Fruit fly (Drosophila melanogaster): Measurements from ENCODE around the gene CG7246.

CG7246 gene

dm6 chrX:9120828-9121754 lies 40.2 kb upstream of the CG7246 start (continued):
- peak; percentile 23; the same call in 1 of the 3 replicates for TF ChIP-seq CG17361 (GFP tag; IDR thresholded peaks at IDR 0.05)
- TF ChIP-seq CG8359 (GFP tag; optimal IDR thresholded peaks at IDR 0.05; ENCODE audit: borderline replicate concordance), result peak; percentile 18
- TF ChIP-seq Bteb2 (GFP tag; optimal IDR thresholded peaks at IDR 0.05), result peak; percentile 39
- no peak for TF ChIP-seq CG34376 (GFP tag; optimal IDR thresholded peaks at IDR 0.05)
- peak; percentile 31 for TF ChIP-seq ems (GFP tag; optimal IDR thresholded peaks at IDR 0.05)
- TF ChIP-seq sens (GFP tag), result peak; percentile 89
- peak; percentile 60 for TF ChIP-seq lab (GFP tag; optimal IDR thresholded peaks at IDR 0.05)
- no peak for TF ChIP-seq CG11723 (GFP tag; optimal IDR thresholded peaks at IDR 0.05)
- peak; percentile 19 for TF ChIP-seq CG12071 (GFP tag; optimal IDR thresholded peaks at IDR 0.05)
- TF ChIP-seq CG2202 (tag; optimal IDR thresholded peaks at IDR 0.05), result no peak
- peak; percentile 1 for TF ChIP-seq CG4707 (GFP tag; optimal IDR thresholded peaks at IDR 0.05)
- TF ChIP-seq Hr51 (GFP tag; optimal IDR thresholded peaks at IDR 0.05), result peak in 1 of 2 experiments; percentile 48
- TF ChIP-seq salm (tag; optimal IDR thresholded peaks at IDR 0.05), result no peak
- TF ChIP-seq trem (tag; optimal IDR thresholded peaks at IDR 0.05), result peak; percentile 1
- peak; percentile 36 for TF ChIP-seq CG30403 (GFP tag; optimal IDR thresholded peaks at IDR 0.05)
- TF ChIP-seq ci (GFP tag; IDR thresholded peaks at IDR 0.05), result peak; percentile 12; the same call in 1 of the 3 replicates
- TF ChIP-seq Poxn (GFP tag; IDR thresholded peaks at IDR 0.05), result no peak
- no peak for TF ChIP-seq unc-4 (GFP tag; IDR thresholded peaks at IDR 0.05; ENCODE audit: partially characterized antibody)
- TF ChIP-seq esg (GFP tag; conservative IDR thresholded peaks at IDR 0.05), result peak; percentile 25; the same call in 1 of the 2 replicates
- TF ChIP-seq CG12219 (GFP tag; optimal IDR thresholded peaks at IDR 0.05), result peak; percentile 14
- TF ChIP-seq CoRest (tag; optimal IDR thresholded peaks at IDR 0.05), result peak; percentile 31
- peak; percentile 47 for TF ChIP-seq mam (GFP tag; optimal IDR thresholded peaks at IDR 0.05)
- TF ChIP-seq gcm2 (GFP tag; optimal IDR thresholded peaks at IDR 0.05), result no peak
- TF ChIP-seq CG12769 (tag; optimal IDR thresholded peaks at IDR 0.05), result no peak
- no peak for TF ChIP-seq da (GFP tag; optimal IDR thresholded peaks at IDR 0.05)
- peak; percentile 52 for TF ChIP-seq Fer1 (GFP tag; optimal IDR thresholded peaks at IDR 0.05)
- peak; percentile 36 for TF ChIP-seq CG1233 (GFP tag; optimal IDR thresholded peaks at IDR 0.05)
- no peak for TF ChIP-seq grn (GFP tag; optimal IDR thresholded peaks at IDR 0.05)
- peak; percentile 24 for TF ChIP-seq tin (GFP tag; optimal IDR thresholded peaks at IDR 0.05)
- TF ChIP-seq Rfx (GFP tag; IDR thresholded peaks at IDR 0.05), result peak; percentile 34; the same call in 1 of the 2 replicates
- TF ChIP-seq CG15696 (tag; optimal IDR thresholded peaks at IDR 0.05), result peak; percentile 8
- peak; percentile 67 for TF ChIP-seq CG2678 (tag; optimal IDR thresholded peaks at IDR 0.05)
- peak; percentile 39; the same call in 1 of the 2 replicates for TF ChIP-seq CG1024 (GFP tag; IDR thresholded peaks at IDR 0.05)
- TF ChIP-seq CTCF (GFP tag; optimal IDR thresholded peaks at IDR 0.05), result no peak
- TF ChIP-seq HLH54F (GFP tag; optimal IDR thresholded peaks at IDR 0.05), result no peak
- TF ChIP-seq tio (GFP tag; optimal IDR thresholded peaks at IDR 0.05), result peak; percentile 28
- peak; percentile 37 for TF ChIP-seq org-1 (GFP tag; optimal IDR thresholded peaks at IDR 0.05)
- peak; percentile 24 to 32 for TF ChIP-seq dpn (GFP tag; optimal IDR thresholded peaks at IDR 0.05)
- peak; percentile 34; the same call in 1 of the 2 replicates for TF ChIP-seq Drgx (GFP tag; IDR thresholded peaks at IDR 0.05)
- TF ChIP-seq CG18262 (tag; optimal IDR thresholded peaks at IDR 0.05), result peak; percentile 62
- peak; percentile 45 for TF ChIP-seq HHEX (GFP tag; optimal IDR thresholded peaks at IDR 0.05)
- peak in 1 of 2 experiments; percentile 62 for TF ChIP-seq bsh (GFP tag; optimal IDR thresholded peaks at IDR 0.05)
- TF ChIP-seq CG8924 (tag; optimal IDR thresholded peaks at IDR 0.05), result peak; percentile 57
- no peak for TF ChIP-seq dm (GFP tag; optimal IDR thresholded peaks at IDR 0.05)
- peak; percentile 27 for TF ChIP-seq ATbp (GFP tag; optimal IDR thresholded peaks at IDR 0.05)
- TF ChIP-seq Meics (GFP tag; optimal IDR thresholded peaks at IDR 0.05), result peak; percentile 60
- TF ChIP-seq CG10267 (tag; optimal IDR thresholded peaks at IDR 0.05), result peak; percentile 50
- TF ChIP-seq CG2120 (GFP tag; optimal IDR thresholded peaks at IDR 0.05), result peak; percentile 68
